Worm (Caenorhabditis elegans): ENCODE results near the gene Y51B9A.14.

Gene Y51B9A.14

DNA sequence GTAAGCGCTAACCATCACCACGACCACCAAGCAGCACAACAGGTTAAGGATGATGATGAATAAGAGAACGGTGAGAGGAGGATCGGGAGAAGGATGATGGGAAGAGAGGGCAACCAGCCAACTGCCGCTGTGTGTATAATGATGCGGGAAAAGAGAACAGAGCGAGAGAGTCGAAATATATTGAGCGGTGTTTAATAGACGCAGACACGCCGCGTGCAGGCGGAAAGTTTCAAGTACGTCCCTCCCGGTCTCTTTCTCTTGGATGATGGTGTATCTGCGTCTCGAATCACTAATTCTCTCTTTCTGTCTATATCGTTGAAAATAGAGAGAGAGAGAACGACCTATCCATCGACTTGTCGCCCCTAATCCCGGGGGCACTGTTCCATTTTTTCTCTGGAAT is 41.5 kb downstream of the Y51B9A.14 start (continued):
- TF ChIP-seq ceh-20 (GFP tag; IDR thresholded peaks at IDR 0.05) (no peak), D1046.2 (GFP tag; IDR thresholded peaks at IDR 0.05) (no peak), lin-38 (GFP tag; IDR thresholded peaks at IDR 0.05) (peak; percentile 35; the same call in 1 of the 2 replicates), mdl-1 (tag; optimal IDR thresholded peaks at IDR 0.05) (peak in 1 of 2 experiments; percentile 72), lir-3 (tag; optimal IDR thresholded peaks at IDR 0.05) (no peak), ces-1 (GFP tag; optimal IDR thresholded peaks at IDR 0.05) (no peak), nhr-111 (GFP tag; optimal IDR thresholded peaks at IDR 0.05) (no peak), madf-5 (GFP tag; IDR thresholded peaks at IDR 0.05) (no peak), lim-7 (GFP tag; IDR thresholded peaks at IDR 0.05) (no peak), egl-43 (GFP tag; IDR thresholded peaks at IDR 0.05) (peak; percentile 53; the same call in 1 of the 2 replicates), nhr-77 (tag; optimal IDR thresholded peaks at IDR 0.05) (no peak), ztf-7 (tag; optimal IDR thresholded peaks at IDR 0.05) (peak; percentile 1), nhr-28 (tag; optimal IDR thresholded peaks at IDR 0.05) (peak; percentile 71), nhr-42 (GFP tag; IDR thresholded peaks at IDR 0.05) (no peak), Y48G9A.11 (GFP tag; IDR thresholded peaks at IDR 0.05) (no peak), tag-97 (GFP tag; IDR thresholded peaks at IDR 0.05) (no peak), hmg-1.1 (GFP tag; IDR thresholded peaks at IDR 0.05) (peak; percentile 78), F44E2.7 (GFP tag; IDR thresholded peaks at IDR 0.05) (no peak), mxl-2 (GFP tag; conservative IDR thresholded peaks at IDR 0.05) (no peak), F37D6.2 (tag; optimal IDR thresholded peaks at IDR 0.05) (no peak), mes-2 (tag; optimal IDR thresholded peaks at IDR 0.05; ENCODE audit: poor library complexity, severe bottlenecking) (peak; percentile 19), dmd-6 (GFP tag; IDR thresholded peaks at IDR 0.05) (peak; percentile 28; the same call in 1 of the 2 replicates)

DNA sequence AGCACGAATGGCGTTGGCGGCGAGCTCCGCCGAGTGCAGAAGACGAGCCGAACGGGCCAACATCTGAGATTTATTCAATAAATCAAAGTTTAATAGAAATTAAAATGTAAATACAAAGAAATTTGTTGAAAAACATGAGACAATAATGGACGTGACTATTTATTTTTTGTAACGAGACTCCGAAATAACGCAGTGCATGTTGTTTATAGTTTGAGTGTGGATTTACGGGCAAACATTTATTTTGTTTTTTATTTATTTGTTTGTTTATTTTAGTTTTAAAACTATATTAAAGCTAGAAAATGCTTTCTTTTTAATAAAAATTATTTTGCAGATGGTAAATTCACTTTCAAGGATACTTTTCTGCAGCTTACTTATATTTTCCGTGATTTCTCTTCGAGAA is 45.6 kb downstream of the Y51B9A.14 start, which contains the start of the genes sdhb-1 and cup-15:
Gene sdhb-1, minus strand, starts transcription at position 63 of the 400 bp plus-strand sequence.
Gene cup-15, plus strand, starts transcription at position 332 of the 400 bp plus-strand sequence.
- TF ChIP-seq daf-16 (GFP tag; optimal IDR thresholded peaks at IDR 0.05), result no peak
- TF ChIP-seq daf-16 (tag; optimal IDR thresholded peaks at IDR 0.05), result peak; percentile 27
- TF ChIP-seq T20F7.1 (GFP tag; optimal IDR thresholded peaks at IDR 0.05), result peak; percentile 91
- no peak for TF ChIP-seq ceh-44 (GFP tag; IDR thresholded peaks at IDR 0.05)
- peak; percentile 76 for TF ChIP-seq R02D3.7 (tag; optimal IDR thresholded peaks at IDR 0.05)
- no peak for TF ChIP-seq ceh-62 (tag; optimal IDR thresholded peaks at IDR 0.05)
- peak in 1 of 2 experiments; percentile 41 for TF ChIP-seq lsy-2 (tag; optimal IDR thresholded peaks at IDR 0.05)
- TF ChIP-seq nhr-77 (tag; optimal IDR thresholded peaks at IDR 0.05), result peak; percentile 3
- peak; percentile 25 for TF ChIP-seq hlh-30 (tag; optimal IDR thresholded peaks at IDR 0.05; ENCODE audit: insufficient read depth)
- TF ChIP-seq nhr-41 (GFP tag; IDR thresholded peaks at IDR 0.05), result no peak
- TF ChIP-seq Y48G9A.11 (GFP tag; IDR thresholded peaks at IDR 0.05), result peak; percentile 73
- peak in 1 of 2 experiments; percentile 88 for TF ChIP-seq hif-1 (tag; optimal IDR thresholded peaks at IDR 0.05)
